Fruit fly (Drosophila melanogaster): ENCODE measurements around the gene CG5280.

Gene CG5280

DNA sequence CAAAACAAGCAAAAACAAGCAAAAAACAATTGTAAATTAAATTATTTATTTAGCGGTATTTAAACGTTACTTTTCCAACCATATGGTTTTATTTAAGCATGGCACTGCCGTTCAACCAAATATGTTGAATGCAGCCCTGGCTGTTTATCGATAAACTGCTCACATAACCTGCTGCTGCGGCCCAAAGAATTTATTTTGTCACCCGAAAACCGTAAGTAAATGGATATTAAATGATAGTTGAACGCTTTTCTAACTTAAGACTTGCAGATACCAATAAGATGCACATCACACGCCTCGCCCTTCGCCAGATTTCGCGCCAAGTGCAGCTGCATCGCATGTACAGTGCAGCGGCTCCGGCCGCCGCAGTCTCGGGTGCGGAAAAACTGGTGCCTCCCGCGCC lies 33.4 kb downstream of the CG5280 start, which contains the start of gene mRpL12 (continued):
- TF ChIP-seq CG12391 (tag; optimal IDR thresholded peaks at IDR 0.05) (peak; percentile 1), twi (tag; optimal IDR thresholded peaks at IDR 0.05) (peak; percentile 14), Dek (tag; optimal IDR thresholded peaks at IDR 0.05) (no peak), CG14014 (GFP tag; IDR thresholded peaks at IDR 0.05) (no peak), CG30020 (tag; optimal IDR thresholded peaks at IDR 0.05) (no peak), BEAF-32 (GFP tag; optimal IDR thresholded peaks at IDR 0.05) (peak; percentile 30), HmgZ (tag; optimal IDR thresholded peaks at IDR 0.05) (peak; percentile 34), luna (GFP tag; optimal IDR thresholded peaks at IDR 0.05) (no peak), chinmo (GFP tag; IDR thresholded peaks at IDR 0.05; ENCODE audit: partially characterized antibody) (no peak), CG2202 (tag; optimal IDR thresholded peaks at IDR 0.05) (no peak), ewg (GFP tag; optimal IDR thresholded peaks at IDR 0.05) (no peak), ftz-f1 (GFP tag; optimal IDR thresholded peaks at IDR 0.05) (no peak), MESR4 (GFP tag; optimal IDR thresholded peaks at IDR 0.05) (peak; percentile 87), bigmax (GFP tag; optimal IDR thresholded peaks at IDR 0.05) (peak; percentile 90), row (GFP tag; IDR thresholded peaks at IDR 0.05) (peak; percentile 38; the same call in 1 of the 3 replicates), abd-A (tag; optimal IDR thresholded peaks at IDR 0.05) (no peak), Abd-B (GFP tag; optimal IDR thresholded peaks at IDR 0.05) (no peak), CG3995 (GFP tag; optimal IDR thresholded peaks at IDR 0.05) (peak; percentile 52), Lpt (GFP tag; optimal IDR thresholded peaks at IDR 0.05) (no peak), trem (tag; optimal IDR thresholded peaks at IDR 0.05) (peak; percentile 83), lov (optimal IDR thresholded peaks at IDR 0.05) (no peak), lov (GFP tag; IDR thresholded peaks at IDR 0.05) (no peak), CrebB (tag; optimal IDR thresholded peaks at IDR 0.05) (no peak), eve (GFP tag; optimal IDR thresholded peaks at IDR 0.05) (no peak), Opbp (GFP tag; IDR thresholded peaks at IDR 0.05; ENCODE audit: partially characterized antibody) (peak; percentile 22; the same call in 1 of the 3 replicates), CG6683 (GFP tag; optimal IDR thresholded peaks at IDR 0.05) (no peak), CG17829 (tag; optimal IDR thresholded peaks at IDR 0.05) (no peak), CG9817 (tag; optimal IDR thresholded peaks at IDR 0.05) (no peak), nmo (GFP tag; optimal IDR thresholded peaks at IDR 0.05) (peak; percentile 2), ind (GFP tag; optimal IDR thresholded peaks at IDR 0.05) (no peak), CG12299 (tag; optimal IDR thresholded peaks at IDR 0.05) (no peak), CG12659 (GFP tag; optimal IDR thresholded peaks at IDR 0.05) (peak; percentile 7), CG10543 (GFP tag; optimal IDR thresholded peaks at IDR 0.05) (no peak), zen2 (GFP tag; IDR thresholded peaks at IDR 0.05; ENCODE audit: partially characterized antibody) (peak; percentile 55; the same call in 1 of the 3 replicates), crp (GFP tag; optimal IDR thresholded peaks at IDR 0.05) (peak; percentile 7 to 83), CG17612 (GFP tag; IDR thresholded peaks at IDR 0.05) (no peak), run (tag; optimal IDR thresholded peaks at IDR 0.05) (no peak), Ets97D (GFP tag; optimal IDR thresholded peaks at IDR 0.05) (peak; percentile 6), slbo (GFP tag; IDR thresholded peaks at IDR 0.05) (0 out of 2 replicates have a peak, but pooled peaks have one; percentile 25), lab (GFP tag; optimal IDR thresholded peaks at IDR 0.05) (no peak), Pdp1 (GFP tag; optimal IDR thresholded peaks at IDR 0.05) (peak in 1 of 2 experiments; percentile 98), CG32772 (GFP tag; IDR thresholded peaks at IDR 0.05) (no peak), Aef1 (GFP tag; IDR thresholded peaks at IDR 0.05) (no peak), CG8478 (optimal IDR thresholded peaks at IDR 0.05) (no peak), Mad (GFP tag; optimal IDR thresholded peaks at IDR 0.05) (no peak), sima (GFP tag; optimal IDR thresholded peaks at IDR 0.05) (no peak), bsh (GFP tag; optimal IDR thresholded peaks at IDR 0.05) (no peak), H15 (GFP tag; IDR thresholded peaks at IDR 0.05) (no peak), gcm (GFP tag; optimal IDR thresholded peaks at IDR 0.05) (no peak), ems (GFP tag; optimal IDR thresholded peaks at IDR 0.05) (no peak)
